Fruit fly (Drosophila melanogaster) whole organism, embryonic: ENCODE results near the gene CG15517.

ENCODE experiments used
- Aef1 ChIP-seq: fragments of 200-800 bp; sonication (Bioruptor generic); IDR thresholded peaks from 3 replicates; pipeline ENCODE4 v1.3.6; 2022; ENCODE audit warnings: missing biosample characterization, missing genetic modification characterization
- CG11247 ChIP-seq: fragments of 200-800 bp; sonication (Bioruptor generic); IDR thresholded peaks from 2 replicates; pipeline ENCODE4 v1.3.6; 2022; ENCODE audit warnings: missing biosample characterization, missing genetic modification characterization
- CG11560 ChIP-seq: fragments of 200-800 bp; sonication (Bioruptor generic); IDR thresholded peaks from 3 replicates; pipeline ENCODE4 v1.3.6; 2022; ENCODE audit warnings: missing biosample characterization, missing genetic modification characterization
- CG11695 ChIP-seq: fragments of 200-800 bp; sonication (Bioruptor generic); IDR thresholded peaks from 3 replicates; pipeline ENCODE4 v1.3.6; 2022; ENCODE audit warnings: missing biosample characterization, missing genetic modification characterization
- CG12942 ChIP-seq: fragments of 200-800 bp; sonication (Bioruptor generic); optimal IDR thresholded peaks from 3 replicates; lab custom pipeline; 2016; ENCODE audit warnings: missing biosample characterization, missing genetic modification characterization
- CG13296 ChIP-seq: fragments of 200-800 bp; sonication (Bioruptor generic); optimal IDR thresholded peaks from 3 replicates; lab custom pipeline; 2018; ENCODE audit warnings: missing biosample characterization, mild to moderate bottlenecking, missing genetic modification characterization
- CG13894 ChIP-seq: fragments of 200-800 bp; sonication (Bioruptor generic); optimal IDR thresholded peaks from 3 replicates; lab custom pipeline; 2018; ENCODE audit warnings: missing biosample characterization, mild to moderate bottlenecking, missing genetic modification characterization, moderate library complexity
- CG14014 ChIP-seq: fragments of 200-800 bp; sonication (Bioruptor generic); IDR thresholded peaks from 2 replicates; pipeline ENCODE4 v1.3.6; 2022; ENCODE audit warnings: missing biosample characterization, missing genetic modification characterization
- CG17361 ChIP-seq: fragments of 200-800 bp; sonication (Bioruptor generic); IDR thresholded peaks from 3 replicates; pipeline ENCODE4 v1.3.6; 2022; ENCODE audit warnings: missing biosample characterization, missing genetic modification characterization
- CG17829 ChIP-seq: fragments of 200-800 bp; optimal IDR thresholded peaks from 2 replicates; lab custom pipeline; 2019; ENCODE audit warnings: missing biosample characterization, mild to moderate bottlenecking, missing genetic modification characterization, moderate library complexity
- CG1792 ChIP-seq: fragments of 200-800 bp; sonication (Bioruptor generic); optimal IDR thresholded peaks from 2 replicates; lab custom pipeline; 2016; ENCODE audit warnings: missing biosample characterization, missing genetic modification characterization
- CG18011 ChIP-seq: fragments of 200-800 bp; sonication (Bioruptor generic); optimal IDR thresholded peaks from 2 replicates; lab custom pipeline; 2017; ENCODE audit warnings: missing biosample characterization, missing genetic modification characterization, mild to moderate bottlenecking, moderate library complexity, missing genotype
- CG18619 ChIP-seq: fragments of 200-800 bp; sonication (Bioruptor generic); optimal IDR thresholded peaks from 3 replicates; lab custom pipeline; 2017; ENCODE audit warnings: missing biosample characterization, mild to moderate bottlenecking, missing genetic modification characterization
- CG2120 ChIP-seq: fragments of 200-800 bp; sonication (Bioruptor generic); optimal IDR thresholded peaks from 3 replicates; lab custom pipeline; 2016; ENCODE audit warnings: missing biosample characterization, missing genetic modification characterization
- CG43689 ChIP-seq: fragments of 200-800 bp; sonication (Bioruptor generic); IDR thresholded peaks from 2 replicates; pipeline ENCODE4 v1.3.6; 2022; ENCODE audit warnings: missing biosample characterization, missing genetic modification characterization
- CG6765 ChIP-seq: fragments of 200-800 bp; sonication (Bioruptor generic); optimal IDR thresholded peaks from 3 replicates; lab custom pipeline; 2017; ENCODE audit warnings: missing biosample characterization, mild to moderate bottlenecking, missing genetic modification characterization
- CG7372 ChIP-seq: fragments of 200-800 bp; sonication (Bioruptor generic); IDR thresholded peaks from 2 replicates; pipeline ENCODE4 v1.3.6; 2022; ENCODE audit warnings: missing biosample characterization, missing genetic modification characterization
- CG7987 ChIP-seq: fragments of 200-800 bp; sonication (Bioruptor generic); optimal IDR thresholded peaks from 2 replicates; lab custom pipeline; 2018; ENCODE audit warnings: missing biosample characterization, mild to moderate bottlenecking, missing genetic modification characterization, moderate library complexity
- Dip2 ChIP-seq: fragments of 200-800 bp; sonication (Bioruptor generic); IDR thresholded peaks from 2 replicates; pipeline ENCODE4 v1.3.6; 2022; ENCODE audit warnings: missing biosample characterization, missing genetic modification characterization
- Fer3 ChIP-seq: fragments of 200-800 bp; sonication (Bioruptor generic); optimal IDR thresholded peaks from 2 replicates; lab custom pipeline; 2018; ENCODE audit warnings: missing biosample characterization, mild to moderate bottlenecking, missing genetic modification characterization, moderate library complexity
- HLH3B ChIP-seq: fragments of 200-800 bp; sonication (Bioruptor generic); IDR thresholded peaks from 2 replicates; pipeline ENCODE4 v1.3.6; 2022; ENCODE audit warnings: missing biosample characterization, missing genetic modification characterization
- HmgZ ChIP-seq: fragments of 200-800 bp; sonication (Bioruptor generic); optimal IDR thresholded peaks from 2 replicates; lab custom pipeline; 2018; ENCODE audit warnings: missing biosample characterization, mild to moderate bottlenecking, missing genetic modification characterization
- MTF-1 ChIP-seq: fragments of 200-800 bp; sonication (Bioruptor generic); optimal IDR thresholded peaks from 2 replicates; lab custom pipeline; 2018; ENCODE audit warnings: missing biosample characterization, mild to moderate bottlenecking, missing genetic modification characterization, borderline replicate concordance
- Med ChIP-seq: fragments of 200-800 bp; sonication (Bioruptor generic); peaks from one replicate; lab custom pipeline; 2016; ENCODE audit warnings: missing biosample characterization, missing genetic modification characterization, mild to moderate bottlenecking, inconsistent platforms, moderate library complexity
- Ptx1 ChIP-seq: fragments of 200-800 bp; sonication (Bioruptor generic); IDR thresholded peaks from 2 replicates; pipeline ENCODE4 v1.3.6; 2022; ENCODE audit warnings: missing biosample characterization, missing genetic modification characterization
- Ravus ChIP-seq: fragments of 200-800 bp; sonication (Bioruptor generic); IDR thresholded peaks from 2 replicates; pipeline ENCODE4 v1.3.6; 2022; ENCODE audit warnings: missing biosample characterization, missing genetic modification characterization
- Rfx ChIP-seq: fragments of 200-800 bp; sonication (Bioruptor generic); IDR thresholded peaks from 2 replicates; pipeline ENCODE4 v1.3.6; 2022; ENCODE audit warnings: missing biosample characterization, missing genetic modification characterization
- Scr ChIP-seq: fragments of 200-800 bp; sonication (Bioruptor generic); IDR thresholded peaks from 2 replicates; pipeline ENCODE4 v1.3.6; 2022; ENCODE audit warnings: missing biosample characterization, missing genetic modification characterization; ENCODE audit not compliant: partially characterized antibody
- Sin3A ChIP-seq: fragments of >200 bp; optimal IDR thresholded peaks from 2 replicates; lab custom pipeline; 2018
- Sox100B ChIP-seq: fragments of 200-800 bp; sonication (Bioruptor generic); optimal IDR thresholded peaks from 3 replicates; lab custom pipeline; 2018; ENCODE audit warnings: missing biosample characterization, mild to moderate bottlenecking, missing genetic modification characterization
- Spps ChIP-seq: fragments of 200-800 bp; sonication (Bioruptor generic); optimal IDR thresholded peaks from 2 replicates; lab custom pipeline; 2018; ENCODE audit warnings: missing biosample characterization, mild to moderate bottlenecking, missing genetic modification characterization
- ap ChIP-seq: fragments of 200-800 bp; sonication (Bioruptor generic); IDR thresholded peaks from 2 replicates; pipeline ENCODE4 v1.3.6; 2022; ENCODE audit warnings: missing biosample characterization, missing genetic modification characterization
- bsh ChIP-seq, 2 experiments: fragments of 200-800 bp; sonication (Bioruptor generic); optimal IDR thresholded peaks; 2 replicates each; lab custom pipeline; 2017 to 2018; ENCODE audit warnings: mild to moderate bottlenecking in 2 of 2, missing biosample characterization in 2 of 2, missing genetic modification characterization in 2 of 2, moderate library complexity in 1 of 2
- dimm ChIP-seq: fragments of 200-800 bp; sonication (Bioruptor generic); IDR thresholded peaks from 2 replicates; pipeline ENCODE4 v1.3.6; 2022; ENCODE audit warnings: missing biosample characterization, missing genetic modification characterization
- dysf ChIP-seq: fragments of 200-800 bp; sonication (Bioruptor generic); IDR thresholded peaks from 3 replicates; pipeline ENCODE4 v1.3.6; 2022; ENCODE audit warnings: missing biosample characterization, missing genetic modification characterization
- en ChIP-seq: fragments of 200-800 bp; sonication (Bioruptor generic); optimal IDR thresholded peaks from 2 replicates; lab custom pipeline; 2016; ENCODE audit warnings: missing biosample characterization, missing genetic modification characterization
- gt ChIP-seq: fragments of 200-800 bp; sonication (Bioruptor generic); IDR thresholded peaks from 2 replicates; pipeline ENCODE4 v1.3.6; 2022; ENCODE audit warnings: missing biosample characterization, missing genetic modification characterization
- h ChIP-seq: fragments of >200 bp; optimal IDR thresholded peaks from 2 replicates; lab custom pipeline; 2017
- hb ChIP-seq: fragments of 200-800 bp; sonication (Bioruptor generic); IDR thresholded peaks from 3 replicates; pipeline ENCODE4 v1.3.6; 2022; ENCODE audit warnings: missing biosample characterization, missing genetic modification characterization; ENCODE audit not compliant: partially characterized antibody
- jing ChIP-seq: fragments of 200-800 bp; sonication (Bioruptor generic); optimal IDR thresholded peaks from 2 replicates; lab custom pipeline; 2018; ENCODE audit warnings: missing biosample characterization, mild to moderate bottlenecking, missing genetic modification characterization
- odd ChIP-seq: fragments of 200-800 bp; sonication (Bioruptor generic); optimal IDR thresholded peaks from 2 replicates; lab custom pipeline; 2017; ENCODE audit warnings: missing biosample characterization, mild to moderate bottlenecking, missing genetic modification characterization
- scrt ChIP-seq: fragments of 200-800 bp; sonication (Bioruptor generic); optimal IDR thresholded peaks from 2 replicates; lab custom pipeline; 2018; ENCODE audit warnings: missing biosample characterization, mild to moderate bottlenecking, missing genetic modification characterization, moderate library complexity
- sd ChIP-seq: fragments of 200-800 bp; sonication (Bioruptor generic); optimal IDR thresholded peaks from 3 replicates; lab custom pipeline; 2018; ENCODE audit warnings: missing biosample characterization, mild to moderate bottlenecking, missing genetic modification characterization, moderate library complexity
- sim ChIP-seq: fragments of 200-800 bp; sonication (Bioruptor generic); IDR thresholded peaks from 2 replicates; pipeline ENCODE4 v1.3.6; 2022; ENCODE audit warnings: missing biosample characterization, missing genetic modification characterization
- slbo ChIP-seq: fragments of 200-800 bp; sonication (Bioruptor generic); IDR thresholded peaks from 2 replicates; pipeline ENCODE4 v1.3.6; 2022; ENCODE audit warnings: missing biosample characterization, missing genetic modification characterization
- tin ChIP-seq: fragments of 200-800 bp; sonication (Bioruptor generic); optimal IDR thresholded peaks from 3 replicates; lab custom pipeline; 2016; ENCODE audit warnings: missing biosample characterization, missing genetic modification characterization
- ttk ChIP-seq: fragments of 200-800 bp; sonication (Bioruptor generic); IDR thresholded peaks from 2 replicates; pipeline ENCODE4 v2.1.2; 2022; ENCODE audit warnings: missing biosample characterization, missing genetic modification characterization
- unc-4 ChIP-seq: fragments of 200-800 bp; sonication (Bioruptor generic); IDR thresholded peaks from 2 replicates; pipeline ENCODE4 v1.3.6; 2022; ENCODE audit warnings: missing biosample characterization, missing genetic modification characterization; ENCODE audit not compliant: partially characterized antibody
- vfl ChIP-seq: fragments of 200-800 bp; sonication (Bioruptor generic); optimal IDR thresholded peaks from 2 replicates; lab custom pipeline; 2016; ENCODE audit warnings: missing biosample characterization, missing genetic modification characterization
- wdn ChIP-seq: fragments of 200-800 bp; sonication (Bioruptor generic); IDR thresholded peaks from 2 replicates; pipeline ENCODE4 v1.3.6; 2022; ENCODE audit warnings: missing biosample characterization, missing genetic modification characterization

Gene CG15517

DNA sequence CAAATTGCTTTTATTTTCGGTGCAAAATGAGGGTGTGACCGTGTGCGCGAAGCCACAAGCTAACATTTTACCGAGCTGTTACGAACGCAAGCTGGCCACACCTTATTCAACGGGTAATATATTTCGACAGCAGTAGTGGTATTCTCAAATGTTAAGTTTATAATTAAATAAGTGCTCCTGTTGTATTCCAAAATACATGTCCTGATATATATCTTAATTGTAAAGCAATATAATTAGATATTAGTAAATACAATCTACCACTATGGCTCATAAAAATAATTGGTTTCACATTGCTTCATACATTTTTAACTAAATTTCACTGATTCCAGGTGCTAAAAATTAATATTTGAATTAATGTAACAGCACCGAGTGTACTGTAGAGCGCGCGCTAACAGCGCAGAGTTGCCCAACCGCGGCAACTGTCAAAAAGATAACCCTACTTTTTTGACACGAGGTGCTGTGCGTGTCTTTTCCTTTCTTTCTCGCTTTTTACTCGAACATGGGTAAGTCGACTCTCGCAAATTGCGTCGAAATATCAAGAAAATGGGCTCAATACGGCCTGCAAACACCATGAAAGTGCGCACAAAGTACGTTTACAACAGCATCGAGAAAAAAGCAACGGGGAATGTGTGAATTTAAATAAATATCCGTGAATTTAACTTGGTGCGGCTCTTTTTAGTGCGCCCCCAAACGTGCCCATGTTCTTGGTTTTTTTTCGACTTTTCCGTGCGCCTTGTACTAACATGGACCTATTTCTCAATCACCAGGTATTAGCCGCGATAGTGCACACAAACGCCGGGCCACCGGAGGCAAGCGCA lies 42.0 kb downstream of the CG15517 start, which contains the start of the genes CG15514 and RpS8 (continued):
- TF ChIP-seq Fer3 (tag; lab: Kevin White, UChicago), result peak; percentile 41
- no peak for TF ChIP-seq odd (GFP tag; lab: Kevin White, UChicago)
- no peak for TF ChIP-seq Spps (tag; lab: Kevin White, UChicago)
- peak; percentile 63 for TF ChIP-seq CG7987 (GFP tag; lab: Kevin White, UChicago)
- 0 out of 2 replicates have a peak, but pooled peaks have one; percentile 28 for TF ChIP-seq CG11247
- TF ChIP-seq sd (tag; lab: Kevin White, UChicago), result no peak
- TF ChIP-seq CG43689, result no peak
- no peak for TF ChIP-seq jing
- TF ChIP-seq en (GFP tag; lab: Kevin White, UChicago), result no peak
- TF ChIP-seq CG6765 (GFP tag; lab: Kevin White, UChicago), result peak; percentile 69
- TF ChIP-seq ap, result no peak
- peak; percentile 72 for TF ChIP-seq CG18619 (GFP tag; lab: Kevin White, UChicago)
- peak; percentile 3 for TF ChIP-seq CG12942 (GFP tag; lab: Kevin White, UChicago)
- peak; percentile 43 for TF ChIP-seq CG2120
- peak; percentile 70 for TF ChIP-seq Sin3A (lab: Kevin White, UChicago)
- no peak for TF ChIP-seq Ravus (GFP tag; lab: Robert Waterston, UW)
- TF ChIP-seq Aef1 (GFP tag; lab: Robert Waterston, UW), result peak; percentile 45; the same call in 1 of the 3 replicates
- peak; percentile 90 for TF ChIP-seq Med (GFP tag; lab: Kevin White, UChicago)
- peak; percentile 29 for TF ChIP-seq HmgZ
- TF ChIP-seq bsh (GFP tag; optimal IDR thresholded peaks at IDR 0.05; lab: Kevin White, UChicago), result peak in 1 of 2 experiments; percentile 51
- no peak for TF ChIP-seq vfl (GFP tag; lab: Kevin White, UChicago)
- peak; percentile 70 for TF ChIP-seq CG13296 (GFP tag; lab: Kevin White, UChicago)
- TF ChIP-seq h (lab: Kevin White, UChicago), result no peak
- no peak for TF ChIP-seq gt (GFP tag; lab: Robert Waterston, UW)
- TF ChIP-seq CG1792, result no peak
- 0 out of 3 replicates have a peak, but pooled peaks have one; percentile 38 for TF ChIP-seq CG11695
- no peak for TF ChIP-seq Dip2 (GFP tag; lab: Robert Waterston, UW)
- TF ChIP-seq CG13894 (tag; lab: Kevin White, UChicago), result peak; percentile 39
- peak; percentile 59 for TF ChIP-seq slbo (GFP tag; lab: Robert Waterston, UW)
- TF ChIP-seq CG18011 (GFP tag; lab: Kevin White, UChicago), result no peak
- no peak for TF ChIP-seq Scr
- 0 out of 2 replicates have a peak, but pooled peaks have one; percentile 4 for TF ChIP-seq wdn
- no peak for TF ChIP-seq CG11560 (tag; lab: Robert Waterston, UW)
- TF ChIP-seq MTF-1 (GFP tag; lab: Kevin White, UChicago), result peak; percentile 65
- TF ChIP-seq dimm (GFP tag; lab: Robert Waterston, UW), result no peak
- peak; percentile 62 for TF ChIP-seq CG7372
- peak; percentile 38 for TF ChIP-seq tin (GFP tag; lab: Kevin White, UChicago)
- no peak for TF ChIP-seq Sox100B (GFP tag; lab: Kevin White, UChicago)
- peak; percentile 51 for TF ChIP-seq scrt (GFP tag; lab: Kevin White, UChicago)
- no peak for TF ChIP-seq sim
- TF ChIP-seq CG17361 (GFP tag; lab: Robert Waterston, UW), result peak; percentile 64
- peak; percentile 62 for TF ChIP-seq HLH3B (GFP tag; lab: Robert Waterston, UW)
- TF ChIP-seq CG17829 (tag; lab: Kevin White, UChicago), result peak; percentile 63
- peak; percentile 37; the same call in 1 of the 2 replicates for TF ChIP-seq Ptx1 (GFP tag; lab: Robert Waterston, UW)
- no peak for TF ChIP-seq unc-4 (GFP tag; lab: Robert Waterston, UW)
- peak; percentile 46; the same call in 2 of the 3 replicates for TF ChIP-seq dysf (GFP tag; lab: Robert Waterston, UW)
- no peak for TF ChIP-seq ttk (GFP tag; lab: Robert Waterston, UW)
- TF ChIP-seq hb (GFP tag; lab: Robert Waterston, UW), result no peak
- TF ChIP-seq Rfx, result peak; percentile 73
- TF ChIP-seq CG14014 (GFP tag; lab: Robert Waterston, UW), result peak; percentile 63
